Fruit fly (Drosophila melanogaster) whole organism, adult: ENCODE results near the gene ppk7.

Source experiments
- CG33017 ChIP-seq: fragments of 200-800 bp; sonication (Bioruptor generic); optimal IDR thresholded peaks from 2 replicates; lab custom pipeline; 2018; ENCODE audit warnings: missing biosample characterization, mild to moderate bottlenecking, missing genetic modification characterization, moderate library complexity
- kay ChIP-seq: fragments of 200-800 bp; sonication (Bioruptor generic); peaks from one replicate; lab custom pipeline; 2016; ENCODE audit warnings: missing biosample characterization, missing genetic modification characterization, borderline replicate concordance

dm6 chr2L:6354656-6355055 is 525 bp upstream of the ppk7 start, which contains the start of gene ppk14:
- TF ChIP-seq CG33017 (tag; lab: Kevin White, UChicago) (no peak), kay (GFP tag; lab: Kevin White, UChicago) (no peak)
